Worm (Caenorhabditis elegans): ENCODE data around the gene flp-14.

The flp-14 gene

DNA sequence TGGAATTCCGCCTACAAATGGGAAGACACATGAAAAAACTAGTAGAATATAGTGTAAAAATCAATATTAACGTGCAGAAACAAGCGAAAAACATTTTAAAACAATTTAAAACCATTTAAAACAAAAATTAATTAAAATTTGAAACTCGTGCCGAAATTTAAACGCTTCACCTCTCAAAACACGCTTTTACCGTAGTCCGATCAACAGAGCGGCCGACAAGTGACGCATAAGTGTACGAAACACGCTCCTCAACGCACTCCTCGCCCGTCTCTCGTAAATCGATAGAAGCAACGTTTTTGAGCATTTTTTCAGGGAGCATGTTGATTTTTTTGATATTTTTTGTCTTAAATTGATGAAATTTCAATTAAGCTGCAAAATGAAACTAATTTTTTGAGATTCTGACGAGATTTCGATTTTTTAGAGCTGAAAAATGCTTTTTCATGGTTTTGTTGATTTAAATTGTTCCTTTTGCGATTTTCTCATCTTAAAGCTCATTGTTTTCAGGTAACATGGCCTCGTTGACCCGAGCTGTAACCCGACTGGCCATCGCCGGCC is 5.2 kb upstream of the flp-14 start, which contains the start of gene cox-5A (continued):
- TF ChIP-seq F49E8.2 (tag; optimal IDR thresholded peaks at IDR 0.05; ENCODE audit: borderline replicate concordance) (peak; percentile 92), F26F4.8 (GFP tag; conservative IDR thresholded peaks at IDR 0.05) (no peak), mes-2 (tag; optimal IDR thresholded peaks at IDR 0.05; ENCODE audit: poor library complexity, severe bottlenecking) (peak; percentile 98), cey-2 (tag; optimal IDR thresholded peaks at IDR 0.05; ENCODE audit: borderline replicate concordance, insufficient read depth) (peak; percentile 83), aha-1 (tag) (peak; percentile 100), lin-29 (GFP tag; IDR thresholded peaks at IDR 0.05) (peak; percentile 96), lin-1 (GFP tag; IDR thresholded peaks at IDR 0.05) (peak; percentile 96), nhr-6 (tag; optimal IDR thresholded peaks at IDR 0.05) (peak; percentile 99), Y48G9A.11 (GFP tag; IDR thresholded peaks at IDR 0.05) (peak; percentile 90), ceh-32 (tag; optimal IDR thresholded peaks at IDR 0.05; ENCODE audit: poor library complexity) (peak; percentile 85), Y105C5A.15 (GFP tag; IDR thresholded peaks at IDR 0.05) (peak; percentile 95), nhr-41 (GFP tag; IDR thresholded peaks at IDR 0.05) (peak; percentile 91), dmd-9 (GFP tag; IDR thresholded peaks at IDR 0.05) (peak; percentile 99), ZK546.5 (tag; optimal IDR thresholded peaks at IDR 0.05) (peak in 1 of 2 experiments; percentile 76), dve-1 (tag; optimal IDR thresholded peaks at IDR 0.05; ENCODE audit: insufficient read depth) (peak; percentile 100), zag-1 (tag; optimal IDR thresholded peaks at IDR 0.05) (peak; percentile 80), lsy-2 (tag; optimal IDR thresholded peaks at IDR 0.05) (peak; percentile 100), hif-1 (tag; optimal IDR thresholded peaks at IDR 0.05) (peak; percentile 85 to 96), dpl-1 (GFP tag; optimal IDR thresholded peaks at IDR 0.05) (peak; percentile 100), rbr-2 (tag; optimal IDR thresholded peaks at IDR 0.05) (peak; percentile 99), D1046.2 (GFP tag; IDR thresholded peaks at IDR 0.05) (peak; percentile 92), jun-1 (tag; optimal IDR thresholded peaks at IDR 0.05) (peak; percentile 97), pha-4 (GFP tag; IDR thresholded peaks at IDR 0.05) (peak; percentile 99), pha-4 (tag; optimal IDR thresholded peaks at IDR 0.05) (peak; percentile 99), nhr-25 (tag; optimal IDR thresholded peaks at IDR 0.05; ENCODE audit: borderline replicate concordance, insufficient read depth) (peak; percentile 96), tag-97 (GFP tag; IDR thresholded peaks at IDR 0.05) (0 out of 2 replicates have a peak, but pooled peaks have one; percentile 59), skn-1 (tag; optimal IDR thresholded peaks at IDR 0.05) (peak; percentile 88), mep-1 (tag; optimal IDR thresholded peaks at IDR 0.05) (peak; percentile 99), ctbp-1 (GFP tag; IDR thresholded peaks at IDR 0.05) (peak; percentile 98), nhr-28 (tag; optimal IDR thresholded peaks at IDR 0.05) (peak; percentile 94), fkh-10 (GFP tag; optimal IDR thresholded peaks at IDR 0.05) (peak; percentile 99), spr-1 (tag; optimal IDR thresholded peaks at IDR 0.05) (peak; percentile 97), nhr-11 (tag; optimal IDR thresholded peaks at IDR 0.05) (peak; percentile 98), fos-1 (tag; optimal IDR thresholded peaks at IDR 0.05) (peak; percentile 97), mdt-29 (GFP tag; IDR thresholded peaks at IDR 0.05) (peak; percentile 96), nhr-48 (tag; optimal IDR thresholded peaks at IDR 0.05) (peak; percentile 95), lin-15B (tag; optimal IDR thresholded peaks at IDR 0.05) (peak; percentile 89), madf-9 (GFP tag; conservative IDR thresholded peaks at IDR 0.05) (peak; percentile 98), unc-39 (tag; optimal IDR thresholded peaks at IDR 0.05) (no peak), ztf-7 (tag; optimal IDR thresholded peaks at IDR 0.05) (peak; percentile 95), nhr-42 (GFP tag; IDR thresholded peaks at IDR 0.05) (peak; percentile 98), F37D6.2 (tag; optimal IDR thresholded peaks at IDR 0.05) (peak; percentile 97), attf-4 (tag; optimal IDR thresholded peaks at IDR 0.05) (peak; percentile 54), nhr-111 (GFP tag; optimal IDR thresholded peaks at IDR 0.05) (peak; percentile 63), dmd-8 (GFP tag; IDR thresholded peaks at IDR 0.05) (no peak), ceh-44 (GFP tag; IDR thresholded peaks at IDR 0.05) (peak; percentile 90), duxl-1 (tag; optimal IDR thresholded peaks at IDR 0.05; ENCODE audit: poor library complexity) (peak; percentile 97), daf-12 (tag; optimal IDR thresholded peaks at IDR 0.05) (no peak), dmd-6 (GFP tag; IDR thresholded peaks at IDR 0.05) (peak; percentile 99), zfp-3 (GFP tag; conservative IDR thresholded peaks at IDR 0.05) (peak; percentile 99)
